Worm (Caenorhabditis elegans) whole organism, L3 larva: ENCODE measurements around the gene R05H5.4.

Source experiments
- R02D3.7 ChIP-seq: fragments of 150-350 bp; optimal IDR thresholded peaks from 2 replicates; lab custom pipeline; 2014; ENCODE audit warnings: missing biosample characterization, missing genetic modification characterization
- aly-2 ChIP-seq: fragments of 150-350 bp; optimal IDR thresholded peaks from 2 replicates; lab custom pipeline; 2014; ENCODE audit warnings: missing biosample characterization, missing genetic modification characterization
- ama-1 ChIP-seq: fragments of 150-350 bp; optimal IDR thresholded peaks from 2 replicates; lab custom pipeline; 2018
- ceh-82 ChIP-seq: fragments of 150-350 bp; optimal IDR thresholded peaks from 2 replicates; lab custom pipeline; 2014; ENCODE audit warnings: missing biosample characterization, missing genetic modification characterization
- daf-12 ChIP-seq: fragments of 150-350 bp; optimal IDR thresholded peaks from 2 replicates; lab custom pipeline; 2014; ENCODE audit warnings: missing biosample characterization, missing genetic modification reagents, missing genetic modification characterization
- egl-5 ChIP-seq: fragments of 150-350 bp; optimal IDR thresholded peaks from 2 replicates; lab custom pipeline; 2017; ENCODE audit warnings: missing biosample characterization, missing genetic modification reagents, missing genetic modification characterization, inconsistent platforms
- elt-1 ChIP-seq: fragments of 150-350 bp; optimal IDR thresholded peaks from 2 replicates; lab custom pipeline; 2014; ENCODE audit warnings: missing biosample characterization, missing genetic modification characterization
- elt-2 ChIP-seq: sonication (generic microtip); optimal IDR thresholded peaks from 2 replicates; lab custom pipeline; 2016; ENCODE audit warnings: missing genetic modification reagents, mild to moderate bottlenecking, missing genetic modification characterization, missing compliant biosample characterization
- fkh-2 ChIP-seq: fragments of 150-350 bp; optimal IDR thresholded peaks from 2 replicates; lab custom pipeline; 2014; ENCODE audit warnings: missing biosample characterization, missing genetic modification reagents, missing genetic modification characterization
- fos-1 ChIP-seq: fragments of 150-350 bp; optimal IDR thresholded peaks from 2 replicates; lab custom pipeline; 2014; ENCODE audit warnings: missing biosample characterization, missing genetic modification characterization
- hmg-11 ChIP-seq: sonication (generic microtip); optimal IDR thresholded peaks from 2 replicates; lab custom pipeline; 2016; ENCODE audit warnings: missing genetic modification characterization, missing compliant biosample characterization
- jun-1 ChIP-seq: fragments of 150-350 bp; optimal IDR thresholded peaks from 2 replicates; lab custom pipeline; 2014; ENCODE audit warnings: missing biosample characterization, missing genetic modification reagents, missing genetic modification characterization
- lin-15B ChIP-seq: fragments of 150-350 bp; optimal IDR thresholded peaks from 2 replicates; lab custom pipeline; 2014; ENCODE audit warnings: missing biosample characterization, missing genetic modification characterization
- lin-39 ChIP-seq: fragments of 150-350 bp; optimal IDR thresholded peaks from 2 replicates; lab custom pipeline; 2018; ENCODE audit warnings: missing biosample characterization, missing genetic modification reagents, missing genetic modification characterization
- lsy-12 ChIP-seq: sonication (generic microtip); optimal IDR thresholded peaks from 2 replicates; lab custom pipeline; 2016; ENCODE audit warnings: mild to moderate bottlenecking, missing genetic modification characterization, missing compliant biosample characterization
- mdl-1 ChIP-seq: fragments of 150-350 bp; optimal IDR thresholded peaks from 2 replicates; lab custom pipeline; 2014; ENCODE audit warnings: missing biosample characterization, missing genetic modification characterization
- nfya-1 ChIP-seq: sonication (generic microtip); optimal IDR thresholded peaks from 2 replicates; lab custom pipeline; 2017; ENCODE audit warnings: missing genetic modification characterization, mild to moderate bottlenecking, missing compliant biosample characterization, antibody characterized with exemption, moderate library complexity; ENCODE audit not compliant: insufficient read depth
- nhr-11 ChIP-seq: fragments of 150-350 bp; optimal IDR thresholded peaks from 2 replicates; lab custom pipeline; 2014; ENCODE audit warnings: missing biosample characterization, missing genetic modification characterization
- nhr-12 ChIP-seq: fragments of 150-350 bp; optimal IDR thresholded peaks from 2 replicates; lab custom pipeline; 2014; ENCODE audit warnings: missing biosample characterization, missing genetic modification characterization
- nhr-23 ChIP-seq: fragments of 150-350 bp; optimal IDR thresholded peaks from 2 replicates; lab custom pipeline; 2014; ENCODE audit warnings: missing biosample characterization, missing genetic modification reagents, missing genetic modification characterization
- nhr-237 ChIP-seq: fragments of 150-350 bp; optimal IDR thresholded peaks from 2 replicates; lab custom pipeline; 2014; ENCODE audit warnings: missing biosample characterization, missing genetic modification characterization
- nhr-25 ChIP-seq: sonication (generic microtip); optimal IDR thresholded peaks from 2 replicates; lab custom pipeline; 2017; ENCODE audit warnings: missing biosample characterization, missing genetic modification characterization
- nhr-28 ChIP-seq: fragments of 150-350 bp; optimal IDR thresholded peaks from 2 replicates; lab custom pipeline; 2014; ENCODE audit warnings: missing biosample characterization, missing genetic modification characterization
- nhr-43 ChIP-seq: sonication (generic microtip); optimal IDR thresholded peaks from 2 replicates; lab custom pipeline; 2016; ENCODE audit warnings: mild to moderate bottlenecking, missing genetic modification characterization, missing compliant biosample characterization; ENCODE audit not compliant: poor library complexity, severe bottlenecking
- nhr-67 ChIP-seq: fragments of 150-350 bp; optimal IDR thresholded peaks from 2 replicates; lab custom pipeline; 2014; ENCODE audit warnings: missing biosample characterization, missing genetic modification characterization
- nhr-76 ChIP-seq: fragments of 150-350 bp; sonication (generic microtip); optimal IDR thresholded peaks from 5 replicates; lab custom pipeline; 2014; ENCODE audit warnings: missing biosample characterization, missing genetic modification characterization
- nhr-77 ChIP-seq: fragments of 150-350 bp; optimal IDR thresholded peaks from 2 replicates; lab custom pipeline; 2014; ENCODE audit warnings: missing biosample characterization, missing genetic modification characterization
- pha-4 ChIP-seq: fragments of 150-350 bp; optimal IDR thresholded peaks from 2 replicates; lab custom pipeline; 2014; ENCODE audit warnings: missing biosample characterization, missing genetic modification reagents, missing genetic modification characterization
- sea-2 ChIP-seq: fragments of 150-350 bp; sonication (generic microtip); optimal IDR thresholded peaks from 4 replicates; lab custom pipeline; 2014; ENCODE audit warnings: missing biosample characterization, missing genetic modification reagents, missing genetic modification characterization
- skn-1 ChIP-seq: fragments of 150-350 bp; optimal IDR thresholded peaks from 2 replicates; lab custom pipeline; 2014; ENCODE audit warnings: missing biosample characterization, missing genetic modification characterization
- tbx-2 ChIP-seq: sonication (generic microtip); optimal IDR thresholded peaks from 2 replicates; lab custom pipeline; 2016; ENCODE audit warnings: mild to moderate bottlenecking, missing genetic modification characterization, missing compliant biosample characterization
- zag-1 ChIP-seq: fragments of 150-350 bp; optimal IDR thresholded peaks from 2 replicates; lab custom pipeline; 2014; ENCODE audit warnings: missing biosample characterization, missing genetic modification characterization
- ztf-11 ChIP-seq: fragments of 150-350 bp; optimal IDR thresholded peaks from 2 replicates; lab custom pipeline; 2014; ENCODE audit warnings: missing biosample characterization, missing genetic modification characterization
- ztf-4 ChIP-seq: fragments of 150-350 bp; optimal IDR thresholded peaks from 2 replicates; lab custom pipeline; 2014; ENCODE audit warnings: missing biosample characterization, missing genetic modification characterization

R05H5.4 gene

ce11 chrII:10189369-10189768 lies 10.4 kb downstream of the R05H5.4 start, which contains the start of gene cdc-25.4:
TSS of gene cdc-25.4 (minus strand) at chrII:10189469.
- TF ChIP-seq skn-1 (tag; lab: Kevin White, UChicago) (no peak), aly-2 (tag; lab: Kevin White, UChicago) (no peak), pha-4 (tag; lab: Kevin White, UChicago) (no peak), nhr-76 (tag; lab: Kevin White, UChicago) (no peak), elt-1 (tag; lab: Kevin White, UChicago) (no peak), tbx-2 (tag; lab: Kevin White, UChicago) (no peak), elt-2 (tag; lab: Kevin White, UChicago) (no peak), nhr-43 (tag; lab: Kevin White, UChicago) (no peak), nhr-28 (no peak), fkh-2 (tag; lab: Kevin White, UChicago) (no peak), nhr-237 (no peak), ztf-11 (tag; lab: Kevin White, UChicago) (no peak), daf-12 (tag; lab: Kevin White, UChicago) (no peak), nhr-11 (tag; lab: Kevin White, UChicago) (no peak), ceh-82 (tag; lab: Kevin White, UChicago) (no peak)

ce11 chrII:10187808-10188207 lies 12.0 kb downstream of the R05H5.4 start, which contains the start of gene srd-2:
TSS of gene srd-2 (minus strand) at chrII:10187908.
- no peak for TF ChIP-seq nhr-77 (tag; lab: Kevin White, UChicago)
- no peak for TF ChIP-seq nhr-12 (tag; lab: Kevin White, UChicago)
- no peak for TF ChIP-seq mdl-1 (tag; lab: Kevin White, UChicago)
- no peak for TF ChIP-seq daf-12 (tag; lab: Kevin White, UChicago)
- no peak for TF ChIP-seq lin-39
- TF ChIP-seq fos-1 (tag; lab: Kevin White, UChicago) = no peak
- no peak for TF ChIP-seq nhr-28
- no peak for TF ChIP-seq nhr-237
- no peak for TF ChIP-seq nhr-67 (tag; lab: Kevin White, UChicago)
- TF ChIP-seq lsy-12 (tag; lab: Kevin White, UChicago) = no peak
- no peak for TF ChIP-seq egl-5
- TF ChIP-seq, all 47 proteins: peak for 0

- TF ChIP-seq aly-2 (tag; lab: Kevin White, UChicago) = no peak
- no peak for TF ChIP-seq ceh-82 (tag; lab: Kevin White, UChicago)
- no peak for TF ChIP-seq nhr-25
Observed at ce11 chrII:10182634-10183033, 17.2 kb downstream of the R05H5.4 start, which contains the start of gene srd-1. TSS of gene srd-1 (minus strand) at chrII:10182734.

- peak; percentile 32 for TF ChIP-seq jun-1
- TF ChIP-seq nhr-23 (tag; lab: Kevin White, UChicago) = peak; percentile 57
- TF ChIP-seq ztf-4 = no peak
- no peak for TF ChIP-seq zag-1 (tag; lab: Kevin White, UChicago)
- no peak for TF ChIP-seq nhr-76 (tag; lab: Kevin White, UChicago)
- TF ChIP-seq nhr-25 = peak; percentile 71
- peak; percentile 36 for TF ChIP-seq nhr-43 (tag; lab: Kevin White, UChicago)
- TF ChIP-seq pha-4 (tag; lab: Kevin White, UChicago) = peak; percentile 84
- no peak for TF ChIP-seq hmg-11
- TF ChIP-seq R02D3.7 = peak; percentile 58
- peak; percentile 29 for TF ChIP-seq elt-2 (tag; lab: Kevin White, UChicago)
- TF ChIP-seq ama-1 (lab: Kevin White, UChicago) = peak; percentile 68
- peak; percentile 97 for TF ChIP-seq lin-15B
- TF ChIP-seq elt-1 (tag; lab: Kevin White, UChicago) = no peak
Observed at ce11 chrII:10174338-10174737, 25.5 kb downstream of the R05H5.4 start, which contains the start of gene F33H1.4. TSS of gene F33H1.4 (plus strand) at chrII:10174648.

ce11 chrII:10172436-10172973 lies 27.3 kb downstream of the R05H5.4 start, which contains the start of gene wbp-11:
TSS of gene wbp-11 (plus strand) at chrII:10172923.
- TF ChIP-seq lin-15B (peak; percentile 66), lin-39 (no peak), hmg-11 (peak; percentile 10), nfya-1 (tag; lab: Kevin White, UChicago) (peak; percentile 47), pha-4 (tag; lab: Kevin White, UChicago) (peak; percentile 69), sea-2 (GFP tag; lab: Kevin White, UChicago) (no peak), nhr-12 (tag; lab: Kevin White, UChicago) (no peak)
- TF ChIP-seq, all 47 proteins: peak for 4
